Fruit fly (Drosophila melanogaster) whole organism, embryonic: ENCODE data around the gene CG45081.

Source experiments
- C15 ChIP-seq: fragments of 200-800 bp; sonication (Bioruptor generic); IDR thresholded peaks from 3 replicates; pipeline ENCODE4 v1.3.6; 2022; ENCODE audit warnings: missing biosample characterization, missing genetic modification characterization
- CG10959 ChIP-seq: fragments of 200-800 bp; sonication (Bioruptor generic); IDR thresholded peaks from 2 replicates; pipeline ENCODE4 v1.3.6; 2022; ENCODE audit warnings: missing biosample characterization, missing genetic modification characterization
- CG18476 ChIP-seq: fragments of 200-800 bp; sonication (Bioruptor generic); optimal IDR thresholded peaks from 2 replicates; lab custom pipeline; 2016; ENCODE audit warnings: missing biosample characterization, mild to moderate bottlenecking, missing genetic modification characterization
- CG2199 ChIP-seq: fragments of 200-800 bp; sonication (Bioruptor generic); IDR thresholded peaks from 3 replicates; pipeline ENCODE4 v1.3.6; 2022; ENCODE audit warnings: missing biosample characterization, missing genetic modification characterization
- Lim3 ChIP-seq: fragments of 200-800 bp; sonication (Bioruptor generic); IDR thresholded peaks from 2 replicates; pipeline ENCODE4 v1.3.6; 2022; ENCODE audit warnings: missing biosample characterization, missing genetic modification characterization
- cad ChIP-seq: fragments of >200 bp; optimal IDR thresholded peaks from 2 replicates; lab custom pipeline; 2017; ENCODE audit warnings: missing biosample characterization, missing genetic modification characterization
- crol ChIP-seq: fragments of 200-800 bp; sonication (Bioruptor generic); IDR thresholded peaks from 2 replicates; pipeline ENCODE4 v1.3.6; 2022; ENCODE audit warnings: missing biosample characterization, missing genetic modification characterization
- insv ChIP-seq, 2 experiments: fragments of 200-800 bp; sonication (Bioruptor generic); optimal IDR thresholded peaks; 3 replicates each; lab custom pipeline; 2016 to 2018; ENCODE audit warnings: missing biosample characterization in 2 of 2, missing genetic modification characterization in 2 of 2
- inv ChIP-seq: fragments of 200-800 bp; sonication (Bioruptor generic); IDR thresholded peaks from 2 replicates; pipeline ENCODE4 v1.3.6; 2022; ENCODE audit warnings: missing biosample characterization, missing genetic modification characterization; ENCODE audit not compliant: partially characterized antibody

dm6 chr3L:19280700-19281099 is 14.8 kb downstream of the CG45081 start, which contains the start of gene CG14089:
- TF ChIP-seq insv (GFP tag; optimal IDR thresholded peaks at IDR 0.05; lab: Kevin White, UChicago) = no peak
- no peak for TF ChIP-seq cad (GFP tag; lab: Kevin White, UChicago)
- no peak for TF ChIP-seq CG10959 (GFP tag; lab: Robert Waterston, UW)
- TF ChIP-seq CG2199 (GFP tag; lab: Robert Waterston, UW) = no peak
- TF ChIP-seq Lim3 (GFP tag; lab: Robert Waterston, UW) = no peak
- TF ChIP-seq crol = no peak
- TF ChIP-seq C15 = no peak
- TF ChIP-seq CG18476 (GFP tag; lab: Kevin White, UChicago) = no peak
- TF ChIP-seq inv (GFP tag; lab: Robert Waterston, UW) = no peak
